Worm (Caenorhabditis elegans): Measurements from ENCODE around the gene elli-1.
A peak's percentile ranks its signal among the peaks of the same experiment; 100 is the strongest.

ce11 chrIV:8762471-8762870 lies 7.8 kb upstream of the elli-1 start:
- TF ChIP-seq ref-1 (GFP tag; conservative IDR thresholded peaks at IDR 0.05) (no peak), med-1 (GFP tag; optimal IDR thresholded peaks at IDR 0.05; ENCODE audit: insufficient read depth) (no peak), ztf-23 (GFP tag; IDR thresholded peaks at IDR 0.05) (no peak), flt-1 (GFP tag; IDR thresholded peaks at IDR 0.05) (no peak), cog-1 (tag; optimal IDR thresholded peaks at IDR 0.05) (peak; percentile 47)
